Fruit fly (Drosophila melanogaster): ENCODE data around the gene Csk.
A peak's percentile ranks its signal among the peaks of the same experiment; 100 is the strongest.

- TF ChIP-seq sv (GFP tag; optimal IDR thresholded peaks at IDR 0.05) (no peak), Rel (GFP tag; optimal IDR thresholded peaks at IDR 0.05) (no peak), Rel (tag; optimal IDR thresholded peaks at IDR 0.05) (peak; percentile 22), pan (optimal IDR thresholded peaks at IDR 0.05) (no peak), Mio (GFP tag; optimal IDR thresholded peaks at IDR 0.05) (no peak), brk (GFP tag; optimal IDR thresholded peaks at IDR 0.05) (no peak), OdsH (GFP tag; optimal IDR thresholded peaks at IDR 0.05) (no peak), Abd-B (GFP tag; optimal IDR thresholded peaks at IDR 0.05) (no peak), fru (GFP tag; optimal IDR thresholded peaks at IDR 0.05) (no peak), HLH106 (tag; optimal IDR thresholded peaks at IDR 0.05) (no peak), Myc (optimal IDR thresholded peaks at IDR 0.05) (no peak)
These were observed 34.9 kb downstream of the Csk start for dm6 chr3R:11615415-11616104.
